Worm (Caenorhabditis elegans): ENCODE measurements around the gene mab-9.

ce11 chrII:475312-475711 is 40.5 kb upstream of the mab-9 start:
- TF ChIP-seq W03F9.2 (tag; optimal IDR thresholded peaks at IDR 0.05) (no peak), dao-5 (tag; optimal IDR thresholded peaks at IDR 0.05) (no peak), him-1 (tag; optimal IDR thresholded peaks at IDR 0.05) (no peak)

Data from whole organism, L4/young adult.